Worm (Caenorhabditis elegans) whole organism, L4 larva: ENCODE data around the gene T07H8.11.

ENCODE experiments used
- egl-27 ChIP-seq: sonication (generic microtip); optimal IDR thresholded peaks from 3 replicates; lab custom pipeline; 2017; ENCODE audit warnings: missing biosample characterization, missing genetic modification reagents, missing genetic modification characterization
- jun-1 ChIP-seq: fragments of 150-350 bp; optimal IDR thresholded peaks from 2 replicates; lab custom pipeline; 2014; ENCODE audit warnings: missing biosample characterization, missing genetic modification reagents, missing genetic modification characterization
- lin-13 ChIP-seq: fragments of 150-350 bp; optimal IDR thresholded peaks from 2 replicates; lab custom pipeline; 2014; ENCODE audit warnings: missing biosample characterization, missing genetic modification reagents, missing genetic modification characterization
- lin-15B ChIP-seq: fragments of 150-350 bp; sonication (generic microtip); optimal IDR thresholded peaks from 3 replicates; lab custom pipeline; 2014; ENCODE audit warnings: missing biosample characterization, missing genetic modification characterization
- mdl-1 ChIP-seq, 2 experiments: fragments of 150-350 bp in 1 of 2; sonication (generic microtip) in 1 of 2; optimal IDR thresholded peaks; 2 replicates each; lab custom pipeline; 2014 to 2017; ENCODE audit warnings: missing biosample characterization in 2 of 2, missing genetic modification characterization in 2 of 2
- nhr-25 ChIP-seq: sonication (generic microtip); optimal IDR thresholded peaks from 2 replicates; lab custom pipeline; 2017; ENCODE audit warnings: missing genetic modification characterization, mild to moderate bottlenecking, missing compliant biosample characterization, antibody characterized with exemption, moderate library complexity, borderline replicate concordance; ENCODE audit not compliant: insufficient read depth
- snpc-4 ChIP-seq: fragments of 150-350 bp; optimal IDR thresholded peaks from 2 replicates; lab custom pipeline; 2014; ENCODE audit warnings: missing biosample characterization, missing genetic modification characterization
- unc-130 ChIP-seq: sonication (generic microtip); optimal IDR thresholded peaks from 2 replicates; lab custom pipeline; 2016; ENCODE audit warnings: missing genetic modification reagents, missing genetic modification characterization, missing compliant biosample characterization

DNA sequence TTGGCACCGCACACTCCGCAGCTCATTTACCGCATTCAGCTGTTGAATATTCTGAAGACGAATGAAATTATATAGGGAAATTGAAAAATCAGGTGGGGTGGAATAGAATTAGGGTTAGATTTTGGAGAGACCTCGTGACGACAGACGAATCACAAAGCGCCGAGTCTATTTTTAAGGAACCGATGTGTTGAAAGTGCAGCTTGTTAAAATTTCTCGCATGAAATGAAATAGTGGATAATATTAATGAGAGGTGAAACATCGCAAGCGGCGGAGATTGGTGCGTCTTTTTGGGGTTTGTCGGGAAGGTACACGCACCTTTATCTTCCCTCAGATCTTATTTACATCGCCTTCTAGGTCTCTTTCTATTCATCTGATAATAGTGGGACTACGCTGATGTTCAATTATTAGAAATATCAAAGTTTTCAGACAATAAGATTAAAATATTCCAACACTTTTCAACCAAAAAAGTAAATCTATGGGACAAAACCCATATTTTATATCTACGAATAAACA lies 38.5 kb upstream of the T07H8.11 start, which contains the start of gene nhr-140:
- no peak for TF ChIP-seq snpc-4 (tag; lab: Kevin White, UChicago)
- no peak for TF ChIP-seq lin-13 (GFP tag; lab: Kevin White, UChicago)
- TF ChIP-seq unc-130 (GFP tag; lab: Kevin White, UChicago): no peak
- no peak for TF ChIP-seq egl-27 (tag; lab: Kevin White, UChicago)
- no peak for TF ChIP-seq nhr-25 (tag; lab: Kevin White, UChicago)
- no peak for TF ChIP-seq mdl-1 (tag; optimal IDR thresholded peaks at IDR 0.05; lab: Kevin White, UChicago)
- no peak for TF ChIP-seq lin-15B (tag; lab: Kevin White, UChicago)
- no peak for TF ChIP-seq jun-1
